Worm (Caenorhabditis elegans) whole organism, L2 larva: ENCODE data around the gene rhgf-1.

Experiments
- ama-1 ChIP-seq: fragments of 150-350 bp; optimal IDR thresholded peaks from 2 replicates; lab custom pipeline; 2018; ENCODE audit warnings: inconsistent platforms
- fos-1 ChIP-seq: fragments of 150-350 bp; optimal IDR thresholded peaks from 2 replicates; lab custom pipeline; 2014; ENCODE audit warnings: missing biosample characterization, missing genetic modification characterization
- lin-39 ChIP-seq: fragments of 150-350 bp; optimal IDR thresholded peaks from 2 replicates; lab custom pipeline; 2014; ENCODE audit warnings: missing biosample characterization, missing genetic modification reagents, missing genetic modification characterization
- nhr-11 ChIP-seq: fragments of 150-350 bp; optimal IDR thresholded peaks from 2 replicates; lab custom pipeline; 2014; ENCODE audit warnings: missing biosample characterization, missing genetic modification characterization
- nhr-12 ChIP-seq: fragments of 150-350 bp; optimal IDR thresholded peaks from 2 replicates; lab custom pipeline; 2014; ENCODE audit warnings: missing biosample characterization, missing genetic modification characterization
- nhr-77 ChIP-seq: fragments of 150-350 bp; optimal IDR thresholded peaks from 2 replicates; lab custom pipeline; 2014; ENCODE audit warnings: missing biosample characterization, missing genetic modification characterization

DNA sequence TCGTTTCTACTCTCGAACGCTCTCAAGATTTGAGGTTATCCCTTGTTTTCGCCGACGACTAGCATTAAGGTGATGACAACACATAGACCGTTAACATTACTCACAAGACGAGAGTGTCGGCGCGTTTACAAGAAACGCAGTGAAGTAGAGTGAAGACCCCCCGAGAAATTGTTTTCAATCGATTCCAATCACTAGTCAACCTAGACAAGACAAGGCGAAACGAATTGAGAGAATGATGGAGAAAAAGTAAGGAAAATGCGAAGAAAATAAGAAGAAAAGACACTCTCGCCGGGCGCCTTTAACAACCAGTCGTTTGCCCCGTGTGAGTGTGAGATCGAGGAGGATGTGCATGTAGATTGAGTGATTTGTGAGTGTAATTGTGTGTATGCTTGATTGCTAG, 27.1 kb downstream of the rhgf-1 start:
- TF ChIP-seq ama-1 (lab: Kevin White, UChicago), result peak; percentile 1
- no peak for TF ChIP-seq nhr-77 (tag; lab: Kevin White, UChicago)
- TF ChIP-seq lin-39, result no peak
- no peak for TF ChIP-seq nhr-11 (tag; lab: Kevin White, UChicago)
- no peak for TF ChIP-seq nhr-12
- peak; percentile 92 for TF ChIP-seq fos-1 (tag; lab: Kevin White, UChicago)
